Fruit fly (Drosophila melanogaster): ENCODE measurements around the gene CG10097.

CG10097 gene

dm6 chr3R:12369135-12369792, 26.5 kb downstream of the CG10097 start, which contains the start of gene GstD1 (continued):
- no peak for TF ChIP-seq seq (GFP tag; IDR thresholded peaks at IDR 0.05)
- no peak for TF ChIP-seq fru (optimal IDR thresholded peaks at IDR 0.05)
- no peak for TF ChIP-seq psq (GFP tag; optimal IDR thresholded peaks at IDR 0.05)
- peak; percentile 50 for TF ChIP-seq NC2α (GFP tag; optimal IDR thresholded peaks at IDR 0.05)
- TF ChIP-seq HLHmδ (GFP tag; optimal IDR thresholded peaks at IDR 0.05), result no peak
- TF ChIP-seq Myb (GFP tag; optimal IDR thresholded peaks at IDR 0.05), result peak; percentile 4
- TF ChIP-seq bowl (GFP tag; IDR thresholded peaks at IDR 0.05), result no peak
- TF ChIP-seq dmrt99B (tag; optimal IDR thresholded peaks at IDR 0.05), result peak; percentile 55
- peak; percentile 90 for TF ChIP-seq Jarid2 (GFP tag; optimal IDR thresholded peaks at IDR 0.05)
- peak; percentile 34 for TF ChIP-seq fd3F (GFP tag; optimal IDR thresholded peaks at IDR 0.05)
- peak; percentile 52 for TF ChIP-seq nom (GFP tag; optimal IDR thresholded peaks at IDR 0.05)
- TF ChIP-seq sima (GFP tag; optimal IDR thresholded peaks at IDR 0.05), result no peak
- TF ChIP-seq ato (GFP tag; IDR thresholded peaks at IDR 0.05; ENCODE audit: partially characterized antibody), result no peak
- TF ChIP-seq Sox102F (GFP tag; optimal IDR thresholded peaks at IDR 0.05), result peak; percentile 29
- TF ChIP-seq CG11696 (GFP tag; IDR thresholded peaks at IDR 0.05), result peak; percentile 79
- no peak for TF ChIP-seq ham (GFP tag; IDR thresholded peaks at IDR 0.05)
- peak; percentile 43 for TF ChIP-seq mirr (GFP tag; optimal IDR thresholded peaks at IDR 0.05)
- TF ChIP-seq Pdp1 (GFP tag; optimal IDR thresholded peaks at IDR 0.05), result peak; percentile 32 to 45
- TF ChIP-seq pros (GFP tag; optimal IDR thresholded peaks at IDR 0.05), result no peak
- peak; percentile 19 for TF ChIP-seq pho (GFP tag; optimal IDR thresholded peaks at IDR 0.05)
- TF ChIP-seq nmo (GFP tag; optimal IDR thresholded peaks at IDR 0.05), result peak; percentile 54
- TF ChIP-seq CG10321 (GFP tag; IDR thresholded peaks at IDR 0.05), result 0 out of 2 replicates have a peak, but pooled peaks have one; percentile 20
- TF ChIP-seq ftz-f1 (GFP tag; optimal IDR thresholded peaks at IDR 0.05), result peak; percentile 88
- TF ChIP-seq prd (optimal IDR thresholded peaks at IDR 0.05), result no peak
- peak; percentile 35; the same call in 1 of the 3 replicates for TF ChIP-seq prd (GFP tag; IDR thresholded peaks at IDR 0.05)
- TF ChIP-seq fd64A (GFP tag; optimal IDR thresholded peaks at IDR 0.05), result no peak
- TF ChIP-seq pum (GFP tag; optimal IDR thresholded peaks at IDR 0.05), result peak; percentile 6
- TF ChIP-seq Dip3 (GFP tag; optimal IDR thresholded peaks at IDR 0.05), result peak; percentile 58
- no peak for TF ChIP-seq Mrtf (GFP tag; IDR thresholded peaks at IDR 0.05)
- peak; percentile 41 for TF ChIP-seq Oli (tag; optimal IDR thresholded peaks at IDR 0.05)
- TF ChIP-seq Dbx (GFP tag; IDR thresholded peaks at IDR 0.05), result peak; percentile 69; the same call in 2 of the 3 replicates
- peak; percentile 9 for TF ChIP-seq CG13775 (GFP tag; optimal IDR thresholded peaks at IDR 0.05)
- no peak for TF ChIP-seq al (GFP tag; IDR thresholded peaks at IDR 0.05)
- peak; percentile 51 for TF ChIP-seq bab2 (GFP tag; optimal IDR thresholded peaks at IDR 0.05)
- TF ChIP-seq CG1233 (GFP tag; optimal IDR thresholded peaks at IDR 0.05), result peak; percentile 4
- TF ChIP-seq CG12104 (GFP tag; optimal IDR thresholded peaks at IDR 0.05), result peak; percentile 28
- TF ChIP-seq B-H1 (GFP tag; IDR thresholded peaks at IDR 0.05), result no peak
- TF ChIP-seq CG8359 (GFP tag; optimal IDR thresholded peaks at IDR 0.05; ENCODE audit: borderline replicate concordance), result no peak
- no peak for TF ChIP-seq aop (GFP tag; IDR thresholded peaks at IDR 0.05)
- TF ChIP-seq Hr39 (optimal IDR thresholded peaks at IDR 0.05), result no peak
- TF ChIP-seq CG6175 (GFP tag; IDR thresholded peaks at IDR 0.05), result peak; percentile 92
- TF ChIP-seq Hr78 (GFP tag; optimal IDR thresholded peaks at IDR 0.05), result peak in 1 of 2 experiments; percentile 23
- no peak for TF ChIP-seq MBD-R2 (GFP tag; IDR thresholded peaks at IDR 0.05)
- TF ChIP-seq Six4 (GFP tag; optimal IDR thresholded peaks at IDR 0.05), result peak; percentile 33
- no peak for TF ChIP-seq vnd (GFP tag; IDR thresholded peaks at IDR 0.05; ENCODE audit: partially characterized antibody)
- peak in 1 of 3 experiments; percentile 21 for TF ChIP-seq Stat92E (GFP tag; optimal IDR thresholded peaks at IDR 0.05)
- peak; percentile 20 for TF ChIP-seq tin (GFP tag; optimal IDR thresholded peaks at IDR 0.05)
- no peak for TF ChIP-seq Atf-2 (GFP tag; optimal IDR thresholded peaks at IDR 0.05)
- no peak for TF ChIP-seq zfh1 (GFP tag; IDR thresholded peaks at IDR 0.05)
- no peak for TF ChIP-seq gsb-n (tag; optimal IDR thresholded peaks at IDR 0.05)
- no peak for TF ChIP-seq salm (tag; optimal IDR thresholded peaks at IDR 0.05)
